Fruit fly (Drosophila melanogaster) whole organism, embryonic: ENCODE measurements around the gene CG31809.
A peak's percentile ranks its signal among the peaks of the same experiment; 100 is the strongest.

ENCODE experiments used
- Aef1 ChIP-seq: fragments of 200-800 bp; sonication (Bioruptor generic); IDR thresholded peaks from 3 replicates; pipeline ENCODE4 v1.3.6; 2022; ENCODE audit warnings: missing biosample characterization, missing genetic modification characterization
- Blimp-1 ChIP-seq: fragments of 200-800 bp; sonication (Bioruptor generic); optimal IDR thresholded peaks from 3 replicates; lab custom pipeline; 2018; ENCODE audit warnings: missing biosample characterization, missing genetic modification characterization, mild to moderate bottlenecking, moderate library complexity, missing genetic modification reagents
- C15 ChIP-seq: fragments of 200-800 bp; sonication (Bioruptor generic); IDR thresholded peaks from 3 replicates; pipeline ENCODE4 v1.3.6; 2022; ENCODE audit warnings: missing biosample characterization, missing genetic modification characterization
- CG1024 ChIP-seq: fragments of 200-800 bp; sonication (Bioruptor generic); IDR thresholded peaks from 2 replicates; pipeline ENCODE4 v1.3.6; 2022; ENCODE audit warnings: missing biosample characterization, missing genetic modification characterization
- CG10366 ChIP-seq: fragments of 200-800 bp; sonication (Bioruptor generic); IDR thresholded peaks from 2 replicates; pipeline ENCODE4 v1.3.6; 2022; ENCODE audit warnings: missing biosample characterization, missing genetic modification characterization
- CG11093 ChIP-seq: fragments of 200-800 bp; sonication (Bioruptor generic); IDR thresholded peaks from 3 replicates; pipeline ENCODE4 v1.3.6; 2022; ENCODE audit warnings: missing biosample characterization, missing genetic modification characterization
- CG11696 ChIP-seq: fragments of 200-800 bp; sonication (Bioruptor generic); IDR thresholded peaks from 2 replicates; pipeline ENCODE4 v1.3.6; 2022; ENCODE audit warnings: missing biosample characterization, missing genetic modification characterization
- CG12769 ChIP-seq: fragments of 200-800 bp; sonication (Bioruptor generic); optimal IDR thresholded peaks from 2 replicates; lab custom pipeline; 2019; ENCODE audit warnings: missing biosample characterization, mild to moderate bottlenecking, missing genetic modification characterization, moderate library complexity
- CG15479 ChIP-seq: fragments of 200-800 bp; sonication (Bioruptor generic); optimal IDR thresholded peaks from 3 replicates; lab custom pipeline; 2019; ENCODE audit warnings: missing biosample characterization, mild to moderate bottlenecking, missing genetic modification characterization, moderate library complexity
- CG15601 ChIP-seq: fragments of 200-800 bp; sonication (Bioruptor generic); optimal IDR thresholded peaks from 3 replicates; lab custom pipeline; 2019; ENCODE audit warnings: missing biosample characterization, mild to moderate bottlenecking, missing genetic modification characterization, moderate library complexity
- CG16863 ChIP-seq: fragments of 200-800 bp; sonication (Bioruptor generic); optimal IDR thresholded peaks from 3 replicates; lab custom pipeline; 2016; ENCODE audit warnings: missing biosample characterization, missing genetic modification characterization
- CG17361 ChIP-seq: fragments of 200-800 bp; sonication (Bioruptor generic); IDR thresholded peaks from 3 replicates; pipeline ENCODE4 v1.3.6; 2022; ENCODE audit warnings: missing biosample characterization, missing genetic modification characterization
- CG18011 ChIP-seq: fragments of 200-800 bp; sonication (Bioruptor generic); optimal IDR thresholded peaks from 2 replicates; lab custom pipeline; 2017; ENCODE audit warnings: missing biosample characterization, missing genetic modification characterization, mild to moderate bottlenecking, moderate library complexity, missing genotype
- CG30020 ChIP-seq: fragments of 200-800 bp; optimal IDR thresholded peaks from 2 replicates; lab custom pipeline; 2019; ENCODE audit warnings: missing biosample characterization, mild to moderate bottlenecking, missing genetic modification characterization, moderate library complexity
- CG3163 ChIP-seq: fragments of 200-800 bp; sonication (Bioruptor generic); optimal IDR thresholded peaks from 3 replicates; lab custom pipeline; 2016; ENCODE audit warnings: missing biosample characterization, missing genetic modification characterization
- CG3407 ChIP-seq: fragments of 200-800 bp; sonication (Bioruptor generic); optimal IDR thresholded peaks from 2 replicates; lab custom pipeline; 2018; ENCODE audit warnings: missing biosample characterization, mild to moderate bottlenecking, missing genetic modification characterization
- CG7839 ChIP-seq: fragments of 200-800 bp; sonication (Bioruptor generic); optimal IDR thresholded peaks from 3 replicates; lab custom pipeline; 2018; ENCODE audit warnings: missing biosample characterization, mild to moderate bottlenecking, missing genetic modification characterization, moderate library complexity
- CG8359 ChIP-seq: fragments of 200-800 bp; sonication (Bioruptor generic); optimal IDR thresholded peaks from 2 replicates; lab custom pipeline; 2017; ENCODE audit warnings: missing biosample characterization, mild to moderate bottlenecking, missing genetic modification characterization, borderline replicate concordance
- CG9215 ChIP-seq: fragments of 200-800 bp; sonication (Bioruptor generic); IDR thresholded peaks from 2 replicates; pipeline ENCODE4 v1.3.6; 2022; ENCODE audit warnings: missing biosample characterization, missing genetic modification characterization
- CG9437 ChIP-seq: fragments of 200-800 bp; sonication (Bioruptor generic); optimal IDR thresholded peaks from 2 replicates; lab custom pipeline; 2018; ENCODE audit warnings: missing biosample characterization, mild to moderate bottlenecking, missing genetic modification characterization
- CG9876 ChIP-seq: fragments of 200-800 bp; sonication (Bioruptor generic); optimal IDR thresholded peaks from 2 replicates; lab custom pipeline; 2016; ENCODE audit warnings: missing biosample characterization, missing genetic modification characterization
- D ChIP-seq, 2 experiments: fragments of 200-800 bp in 1 of 2; fragments of >200 bp in 1 of 2; sonication (Bioruptor generic) in 1 of 2; optimal IDR thresholded peaks; 2 replicates in 1 of 2; 3 replicates in 1 of 2; lab custom pipeline; 2017; ENCODE audit warnings: mild to moderate bottlenecking in 1 of 2, missing biosample characterization in 1 of 2, missing genetic modification characterization in 1 of 2, missing genetic modification reagents in 1 of 2
- Dbx ChIP-seq: fragments of 200-800 bp; sonication (Bioruptor generic); IDR thresholded peaks from 3 replicates; pipeline ENCODE4 v1.3.6; 2022; ENCODE audit warnings: missing biosample characterization, missing genetic modification characterization
- Dll ChIP-seq: fragments of 200-800 bp; sonication (Bioruptor generic); IDR thresholded peaks from 4 replicates; pipeline ENCODE4 v1.3.6; 2022; ENCODE audit warnings: missing biosample characterization, missing genetic modification characterization; ENCODE audit not compliant: partially characterized antibody
- Fer1 ChIP-seq: fragments of 200-800 bp; sonication (Bioruptor generic); optimal IDR thresholded peaks from 2 replicates; lab custom pipeline; 2017; ENCODE audit warnings: missing biosample characterization, mild to moderate bottlenecking, missing genetic modification characterization
- GATAe ChIP-seq: fragments of 200-800 bp; sonication (Bioruptor generic); conservative IDR thresholded peaks from 2 replicates; pipeline ENCODE4 v1.3.6; 2022; ENCODE audit warnings: missing biosample characterization, missing genetic modification characterization
- Hmr ChIP-seq: fragments of 200-800 bp; sonication (Bioruptor generic); optimal IDR thresholded peaks from 3 replicates; lab custom pipeline; 2017; ENCODE audit warnings: mild to moderate bottlenecking, missing biosample characterization, missing genetic modification reagents, missing genetic modification characterization
- Kr ChIP-seq: fragments of 200-800 bp; sonication (Bioruptor generic); optimal IDR thresholded peaks from 2 replicates; lab custom pipeline; 2017; ENCODE audit warnings: missing biosample characterization, mild to moderate bottlenecking, missing genetic modification characterization
- Lim3 ChIP-seq: fragments of 200-800 bp; sonication (Bioruptor generic); IDR thresholded peaks from 2 replicates; pipeline ENCODE4 v1.3.6; 2022; ENCODE audit warnings: missing biosample characterization, missing genetic modification characterization
- Nf-YA ChIP-seq: fragments of 200-800 bp; sonication (Bioruptor generic); IDR thresholded peaks from 2 replicates; pipeline ENCODE4 v1.3.6; 2022; ENCODE audit warnings: missing biosample characterization, missing genetic modification characterization
- PHDP ChIP-seq: fragments of 200-800 bp; sonication (Bioruptor generic); optimal IDR thresholded peaks from 3 replicates; lab custom pipeline; 2018; ENCODE audit warnings: missing biosample characterization, mild to moderate bottlenecking, missing genetic modification characterization, moderate library complexity
- Sox100B ChIP-seq: fragments of 200-800 bp; sonication (Bioruptor generic); optimal IDR thresholded peaks from 3 replicates; lab custom pipeline; 2018; ENCODE audit warnings: missing biosample characterization, mild to moderate bottlenecking, missing genetic modification characterization
- Usf ChIP-seq: fragments of 200-800 bp; sonication (Bioruptor generic); optimal IDR thresholded peaks from 2 replicates; lab custom pipeline; 2017; ENCODE audit warnings: missing genotype, missing biosample characterization, missing genetic modification characterization
- al ChIP-seq: fragments of 200-800 bp; sonication (Bioruptor generic); IDR thresholded peaks from 2 replicates; pipeline ENCODE4 v1.3.6; 2022; ENCODE audit warnings: missing biosample characterization, missing genetic modification characterization
- btn ChIP-seq: fragments of 200-800 bp; sonication (Bioruptor generic); optimal IDR thresholded peaks from 2 replicates; lab custom pipeline; 2016; ENCODE audit warnings: missing biosample characterization, missing genetic modification characterization
- chm ChIP-seq: fragments of 200-800 bp; sonication (Bioruptor generic); IDR thresholded peaks from 2 replicates; pipeline ENCODE4 v1.3.6; 2022; ENCODE audit warnings: missing biosample characterization, missing genetic modification characterization
- chn ChIP-seq: fragments of 200-800 bp; sonication (Bioruptor generic); optimal IDR thresholded peaks from 2 replicates; lab custom pipeline; 2016; ENCODE audit warnings: missing biosample characterization, missing genetic modification characterization
- crol ChIP-seq: fragments of 200-800 bp; sonication (Bioruptor generic); IDR thresholded peaks from 2 replicates; pipeline ENCODE4 v1.3.6; 2022; ENCODE audit warnings: missing biosample characterization, missing genetic modification characterization
- crp ChIP-seq, 2 experiments: fragments of 200-800 bp; sonication (Bioruptor generic); optimal IDR thresholded peaks; 2 replicates in 1 of 2; 3 replicates in 1 of 2; lab custom pipeline; 2017; ENCODE audit warnings: missing biosample characterization in 2 of 2, missing genetic modification characterization in 2 of 2, mild to moderate bottlenecking in 1 of 2, moderate library complexity in 1 of 2
- dmrt11E ChIP-seq: fragments of 200-800 bp; sonication (Bioruptor generic); optimal IDR thresholded peaks from 3 replicates; lab custom pipeline; 2018; ENCODE audit warnings: missing biosample characterization, mild to moderate bottlenecking, missing genetic modification characterization, moderate library complexity
- grn ChIP-seq: fragments of 200-800 bp; sonication (Bioruptor generic); optimal IDR thresholded peaks from 3 replicates; lab custom pipeline; 2017; ENCODE audit warnings: missing biosample characterization, missing genetic modification characterization
- gro ChIP-seq: fragments of 200-800 bp; sonication (Bioruptor generic); optimal IDR thresholded peaks from 2 replicates; lab custom pipeline; 2016; ENCODE audit warnings: missing biosample characterization, missing genetic modification characterization
- kah ChIP-seq: fragments of 200-800 bp; sonication (Bioruptor generic); optimal IDR thresholded peaks from 2 replicates; lab custom pipeline; 2018; ENCODE audit warnings: missing biosample characterization, mild to moderate bottlenecking, missing genetic modification characterization
- klu ChIP-seq: fragments of 200-800 bp; sonication (Bioruptor generic); IDR thresholded peaks from 2 replicates; pipeline ENCODE4 v1.3.6; 2022; ENCODE audit warnings: missing biosample characterization, missing genetic modification characterization
- kni ChIP-seq: fragments of 200-800 bp; sonication (Bioruptor generic); optimal IDR thresholded peaks from 3 replicates; lab custom pipeline; 2017; ENCODE audit warnings: mild to moderate bottlenecking, missing biosample characterization, missing genetic modification reagents, missing genetic modification characterization
- org-1 ChIP-seq: fragments of 200-800 bp; sonication (Bioruptor generic); optimal IDR thresholded peaks from 2 replicates; lab custom pipeline; 2017; ENCODE audit warnings: missing biosample characterization, missing genetic modification characterization
- p53 ChIP-seq: fragments of 200-800 bp; sonication (Bioruptor generic); optimal IDR thresholded peaks from 2 replicates; lab custom pipeline; 2016; ENCODE audit warnings: missing biosample characterization, missing genetic modification characterization
- pnt ChIP-seq: fragments of 200-800 bp; sonication (Bioruptor generic); optimal IDR thresholded peaks from 3 replicates; lab custom pipeline; 2016; ENCODE audit warnings: missing biosample characterization, missing genetic modification characterization
- rib ChIP-seq: fragments of 200-800 bp; sonication (Bioruptor generic); IDR thresholded peaks from 2 replicates; pipeline ENCODE4 v1.3.6; 2022; ENCODE audit warnings: missing biosample characterization, missing genetic modification characterization
- run ChIP-seq: fragments of 200-800 bp; sonication (Bioruptor generic); optimal IDR thresholded peaks from 3 replicates; lab custom pipeline; 2018; ENCODE audit warnings: missing biosample characterization, mild to moderate bottlenecking, missing genetic modification characterization
- tll ChIP-seq, 2 experiments: fragments of 200-800 bp in 1 of 2; fragments of >200 bp in 1 of 2; sonication (Bioruptor generic) in 1 of 2; optimal IDR thresholded peaks; 2 replicates each; lab custom pipeline; 2017 to 2019; ENCODE audit warnings: missing biosample characterization in 2 of 2, missing genetic modification characterization in 2 of 2, mild to moderate bottlenecking in 1 of 2, moderate library complexity in 1 of 2

Gene CG31809

DNA sequence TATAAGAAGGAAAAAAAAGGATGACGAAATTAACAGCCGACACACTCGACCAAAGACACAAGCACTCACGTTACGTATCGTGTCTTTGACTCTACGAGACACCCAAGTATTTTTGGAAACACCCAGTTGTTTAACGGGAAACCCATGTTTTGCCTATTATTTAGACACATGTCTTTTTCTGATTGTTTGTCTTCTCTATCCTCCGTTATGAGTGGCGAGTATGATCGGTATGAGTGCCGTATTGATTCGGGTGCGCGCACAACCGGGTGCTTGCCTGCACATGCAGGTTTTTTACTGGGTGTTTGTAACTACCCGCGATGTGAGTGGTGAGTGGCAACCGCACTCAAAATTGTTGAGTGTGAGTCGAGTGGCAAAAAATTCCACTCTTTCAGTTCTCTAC lies 589 bp upstream of the CG31809 start (continued):
- TF ChIP-seq Hmr (GFP tag; lab: Kevin White, UChicago): no peak
- TF ChIP-seq CG7839 (tag; lab: Kevin White, UChicago): no peak
- TF ChIP-seq CG3163 (GFP tag; lab: Kevin White, UChicago): peak; percentile 21
- TF ChIP-seq grn (GFP tag; lab: Kevin White, UChicago): no peak
- TF ChIP-seq Fer1: no peak
- TF ChIP-seq Usf (GFP tag; lab: Kevin White, UChicago): no peak
- TF ChIP-seq Kr (GFP tag; lab: Kevin White, UChicago): no peak
- TF ChIP-seq CG11696: no peak
- no peak for TF ChIP-seq CG11093 (GFP tag; lab: Robert Waterston, UW)
- no peak for TF ChIP-seq btn (GFP tag; lab: Kevin White, UChicago)
- TF ChIP-seq dmrt11E (tag; lab: Kevin White, UChicago): no peak
- no peak for TF ChIP-seq D (optimal IDR thresholded peaks at IDR 0.05; lab: Kevin White, UChicago)
- TF ChIP-seq D (GFP tag; optimal IDR thresholded peaks at IDR 0.05; lab: Kevin White, UChicago): no peak
- no peak for TF ChIP-seq chm (GFP tag; lab: Robert Waterston, UW)
- no peak for TF ChIP-seq CG9876 (GFP tag; lab: Kevin White, UChicago)
- TF ChIP-seq CG15479 (GFP tag; lab: Kevin White, UChicago): peak; percentile 4
- TF ChIP-seq Blimp-1 (GFP tag; lab: Kevin White, UChicago): no peak
- no peak for TF ChIP-seq Dll
- TF ChIP-seq Nf-YA: no peak
- no peak for TF ChIP-seq CG9215 (GFP tag; lab: Robert Waterston, UW)
- no peak for TF ChIP-seq al (GFP tag; lab: Robert Waterston, UW)
- no peak for TF ChIP-seq rib (GFP tag; lab: Robert Waterston, UW)
- TF ChIP-seq Lim3 (GFP tag; lab: Robert Waterston, UW): no peak
- no peak for TF ChIP-seq CG17361 (GFP tag; lab: Robert Waterston, UW)
- no peak for TF ChIP-seq klu (GFP tag; lab: Robert Waterston, UW)
- TF ChIP-seq CG16863 (GFP tag; lab: Kevin White, UChicago): no peak
- no peak for TF ChIP-seq chn (GFP tag; lab: Kevin White, UChicago)
- TF ChIP-seq kni (GFP tag; lab: Kevin White, UChicago): no peak
- no peak for TF ChIP-seq run (tag; lab: Kevin White, UChicago)
- no peak for TF ChIP-seq Sox100B (GFP tag; lab: Kevin White, UChicago)
- TF ChIP-seq CG3407 (GFP tag; lab: Kevin White, UChicago): no peak
- TF ChIP-seq crp (GFP tag; optimal IDR thresholded peaks at IDR 0.05; lab: Kevin White, UChicago): no peak
- TF ChIP-seq CG10366: peak; percentile 9; the same call in 1 of the 2 replicates
- no peak for TF ChIP-seq CG30020 (tag; lab: Kevin White, UChicago)
- no peak for TF ChIP-seq GATAe (GFP tag; lab: Robert Waterston, UW)
- no peak for TF ChIP-seq gro (GFP tag; lab: Kevin White, UChicago)
- no peak for TF ChIP-seq PHDP (tag; lab: Kevin White, UChicago)
- no peak for TF ChIP-seq Dbx (GFP tag; lab: Robert Waterston, UW)
- TF ChIP-seq org-1 (GFP tag; lab: Kevin White, UChicago): no peak
- TF ChIP-seq kah: no peak
- TF ChIP-seq C15 (GFP tag; lab: Robert Waterston, UW): no peak
- no peak for TF ChIP-seq CG1024
- TF ChIP-seq tll (GFP tag; optimal IDR thresholded peaks at IDR 0.05; lab: Kevin White, UChicago): peak in 1 of 2 experiments; percentile 51
- TF ChIP-seq CG12769: no peak
- no peak for TF ChIP-seq CG15601 (tag; lab: Kevin White, UChicago)
- peak; percentile 79 for TF ChIP-seq CG9437 (GFP tag; lab: Kevin White, UChicago)
- TF ChIP-seq CG18011 (GFP tag; lab: Kevin White, UChicago): no peak
- TF ChIP-seq crol (GFP tag; lab: Robert Waterston, UW): no peak
- TF ChIP-seq pnt (GFP tag; lab: Kevin White, UChicago): no peak
- no peak for TF ChIP-seq Aef1
- no peak for TF ChIP-seq p53
- TF ChIP-seq CG8359 (GFP tag; lab: Kevin White, UChicago): no peak
